Worm (Caenorhabditis elegans): ENCODE results near the gene sra-31.

sra-31 gene

ce11 chrII:6591000-6591399 is 12.7 kb upstream of the sra-31 start:
- TF ChIP-seq unc-86 (tag; optimal IDR thresholded peaks at IDR 0.05) (no peak), alr-1 (tag; optimal IDR thresholded peaks at IDR 0.05; ENCODE audit: borderline replicate concordance) (no peak), lin-39 (tag; optimal IDR thresholded peaks at IDR 0.05) (no peak), ama-1 (optimal IDR thresholded peaks at IDR 0.05) (peak; percentile 18), nhr-237 (tag; optimal IDR thresholded peaks at IDR 0.05) (no peak), mab-9 (GFP tag; IDR thresholded peaks at IDR 0.05) (no peak), efl-1 (optimal IDR thresholded peaks at IDR 0.05) (no peak), efl-1 (GFP tag; optimal IDR thresholded peaks at IDR 0.05 in 1 of 2) (peak in 1 of 2 experiments; percentile 69), unc-130 (tag; optimal IDR thresholded peaks at IDR 0.05) (no peak), mef-2 (tag; optimal IDR thresholded peaks at IDR 0.05) (no peak), dsc-1 (tag; optimal IDR thresholded peaks at IDR 0.05) (no peak)

- TF ChIP-seq ets-5 (GFP tag; IDR thresholded peaks at IDR 0.05) = no peak
- no peak for TF ChIP-seq fkh-10 (GFP tag; optimal IDR thresholded peaks at IDR 0.05)
- TF ChIP-seq lin-35 (GFP tag; optimal IDR thresholded peaks at IDR 0.05) = peak in 1 of 2 experiments; percentile 4
- TF ChIP-seq nhr-90 (tag; optimal IDR thresholded peaks at IDR 0.05; ENCODE audit: poor library complexity) = no peak
- TF ChIP-seq blmp-1 (tag; optimal IDR thresholded peaks at IDR 0.05) = peak; percentile 28
- TF ChIP-seq elt-3 (tag; optimal IDR thresholded peaks at IDR 0.05) = peak in 1 of 6 experiments; percentile 29
- no peak for TF ChIP-seq lin-13 (GFP tag; optimal IDR thresholded peaks at IDR 0.05)
- TF ChIP-seq pag-3 (tag; optimal IDR thresholded peaks at IDR 0.05; ENCODE audit: borderline replicate concordance, insufficient read depth) = no peak
- TF ChIP-seq C34B4.2 (tag; optimal IDR thresholded peaks at IDR 0.05) = no peak
- TF ChIP-seq dpl-1 (GFP tag; optimal IDR thresholded peaks at IDR 0.05) = peak in 1 of 3 experiments; percentile 15
- TF ChIP-seq fos-1 (tag; optimal IDR thresholded peaks at IDR 0.05) = peak; percentile 40
- no peak for TF ChIP-seq irx-1 (tag; optimal IDR thresholded peaks at IDR 0.05)
- TF ChIP-seq unc-62 (GFP tag; optimal IDR thresholded peaks at IDR 0.05) = no peak
- TF ChIP-seq nhr-19 (GFP tag; conservative IDR thresholded peaks at IDR 0.05) = no peak
- peak; percentile 49 for TF ChIP-seq jun-1 (tag; optimal IDR thresholded peaks at IDR 0.05)
- TF ChIP-seq tlp-1 (tag; optimal IDR thresholded peaks at IDR 0.05) = no peak
- no peak for TF ChIP-seq nhr-11 (tag; optimal IDR thresholded peaks at IDR 0.05)
- no peak for TF ChIP-seq mep-1 (tag; optimal IDR thresholded peaks at IDR 0.05)
- no peak for TF ChIP-seq fkh-4 (tag; optimal IDR thresholded peaks at IDR 0.05; ENCODE audit: borderline replicate concordance)
- no peak for TF ChIP-seq isw-1 (GFP tag; IDR thresholded peaks at IDR 0.05)
Observed at ce11 chrII:6589408-6589807, 11.1 kb upstream of the sra-31 start, which contains the start of gene vps-32.1. vps-32.1 (plus strand) TSS chrII:6589708.

- TF ChIP-seq ceh-88 (GFP tag; IDR thresholded peaks at IDR 0.05) = peak; percentile 89
- TF ChIP-seq aha-1 (tag; optimal IDR thresholded peaks at IDR 0.05) = peak; percentile 85
- TF ChIP-seq nhr-76 (tag; optimal IDR thresholded peaks at IDR 0.05) = no peak
- peak; percentile 92 for TF ChIP-seq rnt-1 (tag; optimal IDR thresholded peaks at IDR 0.05)
- TF ChIP-seq nhr-11 (tag; optimal IDR thresholded peaks at IDR 0.05) = peak; percentile 97
- peak in 1 of 2 experiments; percentile 85 for TF ChIP-seq ztf-11 (tag; optimal IDR thresholded peaks at IDR 0.05)
- peak; percentile 71 for TF ChIP-seq lin-15B (tag; optimal IDR thresholded peaks at IDR 0.05)
- peak; percentile 89 for TF ChIP-seq lir-3 (tag; optimal IDR thresholded peaks at IDR 0.05; ENCODE audit: poor library complexity)
- peak; percentile 92 for TF ChIP-seq C16A3.4 (tag; optimal IDR thresholded peaks at IDR 0.05)
- TF ChIP-seq lin-13 (GFP tag; optimal IDR thresholded peaks at IDR 0.05) = peak; percentile 84
- TF ChIP-seq sup-37 (GFP tag; optimal IDR thresholded peaks at IDR 0.05) = peak; percentile 75
- TF ChIP-seq unc-98 (GFP tag; IDR thresholded peaks at IDR 0.05) = peak; percentile 82
- TF ChIP-seq ztf-4 (tag; optimal IDR thresholded peaks at IDR 0.05) = peak; percentile 97
- TF ChIP-seq skn-1 (tag; optimal IDR thresholded peaks at IDR 0.05) = peak; percentile 80
- peak; percentile 98 for TF ChIP-seq swsn-7 (tag; optimal IDR thresholded peaks at IDR 0.05)
- TF ChIP-seq ceh-90 (tag; optimal IDR thresholded peaks at IDR 0.05) = peak; percentile 28
- peak; percentile 93 for TF ChIP-seq nhr-237 (tag; optimal IDR thresholded peaks at IDR 0.05)
- TF ChIP-seq snu-23 (GFP tag; optimal IDR thresholded peaks at IDR 0.05) = peak; percentile 99
- peak; percentile 91 for TF ChIP-seq aly-2 (tag; optimal IDR thresholded peaks at IDR 0.05)
- no peak for TF ChIP-seq unc-30 (tag; optimal IDR thresholded peaks at IDR 0.05)
- TF ChIP-seq ces-1 (GFP tag; optimal IDR thresholded peaks at IDR 0.05) = no peak
- TF ChIP-seq ceh-8 (GFP tag; optimal IDR thresholded peaks at IDR 0.05) = peak; percentile 80
- no peak for TF ChIP-seq pag-3 (tag; optimal IDR thresholded peaks at IDR 0.05; ENCODE audit: borderline replicate concordance, insufficient read depth)
- peak; percentile 97 for TF ChIP-seq tbx-2 (tag; optimal IDR thresholded peaks at IDR 0.05)
Observed at ce11 chrII:6588605-6589292, 10.5 kb upstream of the sra-31 start, which contains the start of gene icd-1. icd-1 (minus strand) TSS chrII:6588655.

Measured in whole organism, L1 larva.